Worm (Caenorhabditis elegans) whole organism, L4/young adult: Measurements from ENCODE around the gene acr-2.

Experiments used
- W03F9.2 ChIP-seq: fragments of 150-350 bp; optimal IDR thresholded peaks from 2 replicates; lab custom pipeline; 2014; ENCODE audit warnings: missing biosample characterization, missing genetic modification characterization
- dao-5 ChIP-seq: sonication (generic microtip); optimal IDR thresholded peaks from 2 replicates; lab custom pipeline; 2016; ENCODE audit warnings: missing genotype, missing genetic modification characterization, moderate library complexity, missing compliant biosample characterization
- him-1 ChIP-seq: sonication (generic microtip); optimal IDR thresholded peaks from 2 replicates; lab custom pipeline; 2016; ENCODE audit warnings: missing genotype, missing genetic modification reagents, missing genetic modification characterization, missing compliant biosample characterization

ce11 chrX:6746849-6747248 is 44.5 kb downstream of the acr-2 start:
- no peak for TF ChIP-seq dao-5 (tag; lab: Kevin White, UChicago)
- TF ChIP-seq him-1 (tag; lab: Kevin White, UChicago) = no peak
- no peak for TF ChIP-seq W03F9.2
